Fruit fly (Drosophila melanogaster) whole organism, embryonic: ENCODE results near the gene CG9044.

Experiments used
- B-H2 ChIP-seq: fragments of 200-800 bp; sonication (Bioruptor generic); optimal IDR thresholded peaks from 2 replicates; lab custom pipeline; 2018; ENCODE audit warnings: missing biosample characterization, mild to moderate bottlenecking, missing genetic modification characterization
- Bgb ChIP-seq: fragments of 200-800 bp; sonication (Bioruptor generic); IDR thresholded peaks from 2 replicates; pipeline ENCODE4 v1.3.6; 2022; ENCODE audit warnings: missing biosample characterization, missing genetic modification characterization; ENCODE audit not compliant: partially characterized antibody
- CG10366 ChIP-seq: fragments of 200-800 bp; sonication (Bioruptor generic); IDR thresholded peaks from 2 replicates; pipeline ENCODE4 v1.3.6; 2022; ENCODE audit warnings: missing biosample characterization, missing genetic modification characterization
- CG10431 ChIP-seq: fragments of 200-800 bp; sonication (Bioruptor generic); optimal IDR thresholded peaks from 3 replicates; lab custom pipeline; 2018; ENCODE audit warnings: missing biosample characterization, mild to moderate bottlenecking, missing genetic modification characterization
- CG11695 ChIP-seq: fragments of 200-800 bp; sonication (Bioruptor generic); IDR thresholded peaks from 3 replicates; pipeline ENCODE4 v1.3.6; 2022; ENCODE audit warnings: missing biosample characterization, missing genetic modification characterization
- CG12659 ChIP-seq: fragments of 200-800 bp; sonication (Bioruptor generic); optimal IDR thresholded peaks from 3 replicates; lab custom pipeline; 2017; ENCODE audit warnings: mild to moderate bottlenecking, missing biosample characterization, missing genetic modification reagents, missing genetic modification characterization
- CG13624 ChIP-seq: fragments of 200-800 bp; sonication (Bioruptor generic); optimal IDR thresholded peaks from 2 replicates; lab custom pipeline; 2016; ENCODE audit warnings: missing biosample characterization, missing genetic modification characterization
- CG14860 ChIP-seq: fragments of 200-800 bp; sonication (Bioruptor generic); IDR thresholded peaks from 3 replicates; pipeline ENCODE4 v1.3.6; 2022; ENCODE audit warnings: missing biosample characterization, missing genetic modification characterization; ENCODE audit not compliant: partially characterized antibody
- CG16779 ChIP-seq: fragments of 200-800 bp; sonication (Bioruptor generic); IDR thresholded peaks from 2 replicates; pipeline ENCODE4 v1.3.6; 2022; ENCODE audit warnings: missing biosample characterization, missing genetic modification characterization
- CG17802 ChIP-seq: fragments of 200-800 bp; sonication (Bioruptor generic); optimal IDR thresholded peaks from 2 replicates; lab custom pipeline; 2018; ENCODE audit warnings: missing biosample characterization, mild to moderate bottlenecking, missing genetic modification characterization, moderate library complexity
- CG2116 ChIP-seq: fragments of 200-800 bp; sonication (Bioruptor generic); optimal IDR thresholded peaks from 3 replicates; lab custom pipeline; 2018; ENCODE audit warnings: missing biosample characterization, mild to moderate bottlenecking, missing genetic modification characterization
- CG2678 ChIP-seq: fragments of 200-800 bp; sonication (Bioruptor generic); optimal IDR thresholded peaks from 3 replicates; lab custom pipeline; 2019; ENCODE audit warnings: missing biosample characterization, mild to moderate bottlenecking, missing genetic modification characterization, moderate library complexity
- CG2889 ChIP-seq: fragments of 200-800 bp; sonication (Bioruptor generic); IDR thresholded peaks from 3 replicates; pipeline ENCODE4 v1.3.6; 2022; ENCODE audit warnings: missing biosample characterization, missing genetic modification characterization
- CG33557 ChIP-seq: fragments of 200-800 bp; sonication (Bioruptor generic); optimal IDR thresholded peaks from 2 replicates; lab custom pipeline; 2019; ENCODE audit warnings: missing biosample characterization, mild to moderate bottlenecking, missing genetic modification characterization, moderate library complexity
- CG3407 ChIP-seq: fragments of 200-800 bp; sonication (Bioruptor generic); optimal IDR thresholded peaks from 2 replicates; lab custom pipeline; 2018; ENCODE audit warnings: missing biosample characterization, mild to moderate bottlenecking, missing genetic modification characterization
- CG34422 ChIP-seq: fragments of 200-800 bp; sonication (Bioruptor generic); IDR thresholded peaks from 3 replicates; pipeline ENCODE4 v1.3.6; 2022; ENCODE audit warnings: missing biosample characterization, missing genetic modification characterization
- CG42726 ChIP-seq: fragments of 200-800 bp; sonication (Bioruptor generic); IDR thresholded peaks from 2 replicates; pipeline ENCODE4 v1.3.6; 2022; ENCODE audit warnings: missing biosample characterization, missing genetic modification characterization; ENCODE audit not compliant: partially characterized antibody
- CG43689 ChIP-seq: fragments of 200-800 bp; sonication (Bioruptor generic); IDR thresholded peaks from 2 replicates; pipeline ENCODE4 v1.3.6; 2022; ENCODE audit warnings: missing biosample characterization, missing genetic modification characterization
- CG4404 ChIP-seq: fragments of 200-800 bp; sonication (Bioruptor generic); IDR thresholded peaks from 2 replicates; pipeline ENCODE4 v1.3.6; 2022; ENCODE audit warnings: missing biosample characterization, missing genetic modification characterization
- CG4617 ChIP-seq: fragments of 200-800 bp; sonication (Bioruptor generic); optimal IDR thresholded peaks from 3 replicates; lab custom pipeline; 2016; ENCODE audit warnings: missing biosample characterization, missing genetic modification characterization, borderline replicate concordance
- CG6689 ChIP-seq: fragments of 200-800 bp; sonication (Bioruptor generic); IDR thresholded peaks from 2 replicates; pipeline ENCODE4 v1.3.6; 2022; ENCODE audit warnings: missing biosample characterization, missing genetic modification characterization
- CG7357 ChIP-seq: fragments of 200-800 bp; sonication (Bioruptor generic); IDR thresholded peaks from 3 replicates; pipeline ENCODE4 v1.3.6; 2022; ENCODE audit warnings: missing biosample characterization, missing genetic modification characterization
- CG7372 ChIP-seq: fragments of 200-800 bp; sonication (Bioruptor generic); IDR thresholded peaks from 2 replicates; pipeline ENCODE4 v1.3.6; 2022; ENCODE audit warnings: missing biosample characterization, missing genetic modification characterization
- CG8089 ChIP-seq: fragments of 200-800 bp; sonication (Bioruptor generic); optimal IDR thresholded peaks from 3 replicates; lab custom pipeline; 2016; ENCODE audit warnings: missing biosample characterization, missing genetic modification characterization
- CG9727 ChIP-seq: fragments of 200-800 bp; sonication (Bioruptor generic); optimal IDR thresholded peaks from 3 replicates; lab custom pipeline; 2017; ENCODE audit warnings: missing biosample characterization, mild to moderate bottlenecking, missing genetic modification characterization
- D ChIP-seq, 2 experiments: fragments of 200-800 bp in 1 of 2; fragments of >200 bp in 1 of 2; sonication (Bioruptor generic) in 1 of 2; optimal IDR thresholded peaks; 2 replicates in 1 of 2; 3 replicates in 1 of 2; lab custom pipeline; 2017; ENCODE audit warnings: mild to moderate bottlenecking in 1 of 2, missing biosample characterization in 1 of 2, missing genetic modification characterization in 1 of 2, missing genetic modification reagents in 1 of 2
- D19A ChIP-seq: fragments of 200-800 bp; optimal IDR thresholded peaks from 3 replicates; lab custom pipeline; 2019; ENCODE audit warnings: missing biosample characterization, mild to moderate bottlenecking, missing genetic modification characterization, moderate library complexity
- HHEX ChIP-seq: fragments of 200-800 bp; sonication (Bioruptor generic); optimal IDR thresholded peaks from 3 replicates; lab custom pipeline; 2017; ENCODE audit warnings: missing biosample characterization, mild to moderate bottlenecking, missing genetic modification characterization, missing genetic modification reagents
- MTF-1 ChIP-seq: fragments of 200-800 bp; sonication (Bioruptor generic); optimal IDR thresholded peaks from 2 replicates; lab custom pipeline; 2018; ENCODE audit warnings: missing biosample characterization, mild to moderate bottlenecking, missing genetic modification characterization, borderline replicate concordance
- Ptx1 ChIP-seq: fragments of 200-800 bp; sonication (Bioruptor generic); IDR thresholded peaks from 2 replicates; pipeline ENCODE4 v1.3.6; 2022; ENCODE audit warnings: missing biosample characterization, missing genetic modification characterization
- Rx ChIP-seq: fragments of 200-800 bp; sonication (Bioruptor generic); IDR thresholded peaks from 2 replicates; pipeline ENCODE4 v1.3.6; 2022; ENCODE audit warnings: missing biosample characterization, missing genetic modification characterization
- Spps ChIP-seq: fragments of 200-800 bp; sonication (Bioruptor generic); optimal IDR thresholded peaks from 2 replicates; lab custom pipeline; 2018; ENCODE audit warnings: missing biosample characterization, mild to moderate bottlenecking, missing genetic modification characterization
- ac ChIP-seq: fragments of 200-800 bp; sonication (Bioruptor generic); optimal IDR thresholded peaks from 3 replicates; lab custom pipeline; 2017; ENCODE audit warnings: missing biosample characterization, mild to moderate bottlenecking, missing genetic modification characterization
- ap ChIP-seq: fragments of 200-800 bp; sonication (Bioruptor generic); IDR thresholded peaks from 2 replicates; pipeline ENCODE4 v1.3.6; 2022; ENCODE audit warnings: missing biosample characterization, missing genetic modification characterization
- bab2 ChIP-seq: fragments of 200-800 bp; sonication (Bioruptor generic); optimal IDR thresholded peaks from 2 replicates; lab custom pipeline; 2016; ENCODE audit warnings: missing biosample characterization, missing genetic modification characterization
- crp ChIP-seq, 2 experiments: fragments of 200-800 bp; sonication (Bioruptor generic); optimal IDR thresholded peaks; 2 replicates in 1 of 2; 3 replicates in 1 of 2; lab custom pipeline; 2017; ENCODE audit warnings: missing biosample characterization in 2 of 2, missing genetic modification characterization in 2 of 2, mild to moderate bottlenecking in 1 of 2, moderate library complexity in 1 of 2
- dm ChIP-seq: fragments of 200-800 bp; sonication (Bioruptor generic); optimal IDR thresholded peaks from 3 replicates; lab custom pipeline; 2016; ENCODE audit warnings: missing biosample characterization, missing genetic modification characterization
- eyg ChIP-seq: fragments of 200-800 bp; sonication (Bioruptor generic); optimal IDR thresholded peaks from 3 replicates; lab custom pipeline; 2016; ENCODE audit warnings: missing biosample characterization, missing genetic modification characterization
- fu2 ChIP-seq: fragments of 200-800 bp; sonication (Bioruptor generic); optimal IDR thresholded peaks from 2 replicates; lab custom pipeline; 2016; ENCODE audit warnings: missing biosample characterization, missing genetic modification characterization
- inv ChIP-seq: fragments of 200-800 bp; sonication (Bioruptor generic); IDR thresholded peaks from 2 replicates; pipeline ENCODE4 v1.3.6; 2022; ENCODE audit warnings: missing biosample characterization, missing genetic modification characterization; ENCODE audit not compliant: partially characterized antibody
- kay ChIP-seq: fragments of 200-800 bp; sonication (Bioruptor generic); optimal IDR thresholded peaks from 2 replicates; lab custom pipeline; 2016; ENCODE audit warnings: missing biosample characterization, missing genetic modification characterization
- mld ChIP-seq: fragments of 200-800 bp; sonication (Bioruptor generic); IDR thresholded peaks from 3 replicates; pipeline ENCODE4 v1.3.6; 2022; ENCODE audit warnings: missing biosample characterization, missing genetic modification characterization; ENCODE audit not compliant: partially characterized antibody
- otp ChIP-seq: fragments of 200-800 bp; sonication (Bioruptor generic); IDR thresholded peaks from 3 replicates; pipeline ENCODE4, ENCODE4 v1.3.6; 2022; ENCODE audit warnings: missing biosample characterization, missing genetic modification characterization
- pb ChIP-seq: fragments of 200-800 bp; sonication (Bioruptor generic); optimal IDR thresholded peaks from 3 replicates; lab custom pipeline; 2016; ENCODE audit warnings: missing biosample characterization, missing genetic modification characterization
- salm ChIP-seq: fragments of 200-800 bp; sonication (Bioruptor generic); optimal IDR thresholded peaks from 2 replicates; lab custom pipeline; 2018; ENCODE audit warnings: missing biosample characterization, mild to moderate bottlenecking, missing genetic modification characterization
- slp2 ChIP-seq: fragments of 200-800 bp; sonication (Bioruptor generic); optimal IDR thresholded peaks from 2 replicates; lab custom pipeline; 2016; ENCODE audit warnings: missing biosample characterization, missing genetic modification characterization
- so ChIP-seq: fragments of 200-800 bp; sonication (Bioruptor generic); IDR thresholded peaks from 3 replicates; pipeline ENCODE4 v1.3.6; 2022; ENCODE audit warnings: missing biosample characterization, missing genetic modification characterization
- twi ChIP-seq: fragments of 200-800 bp; optimal IDR thresholded peaks from 2 replicates; lab custom pipeline; 2019; ENCODE audit warnings: missing biosample characterization, mild to moderate bottlenecking, missing genetic modification characterization, moderate library complexity
- tx ChIP-seq: fragments of 200-800 bp; sonication (Bioruptor generic); optimal IDR thresholded peaks from 2 replicates; lab custom pipeline; 2016; ENCODE audit warnings: missing biosample characterization, missing genetic modification characterization
- vfl ChIP-seq: fragments of 200-800 bp; sonication (Bioruptor generic); optimal IDR thresholded peaks from 2 replicates; lab custom pipeline; 2016; ENCODE audit warnings: missing biosample characterization, missing genetic modification characterization

CG9044 gene

DNA sequence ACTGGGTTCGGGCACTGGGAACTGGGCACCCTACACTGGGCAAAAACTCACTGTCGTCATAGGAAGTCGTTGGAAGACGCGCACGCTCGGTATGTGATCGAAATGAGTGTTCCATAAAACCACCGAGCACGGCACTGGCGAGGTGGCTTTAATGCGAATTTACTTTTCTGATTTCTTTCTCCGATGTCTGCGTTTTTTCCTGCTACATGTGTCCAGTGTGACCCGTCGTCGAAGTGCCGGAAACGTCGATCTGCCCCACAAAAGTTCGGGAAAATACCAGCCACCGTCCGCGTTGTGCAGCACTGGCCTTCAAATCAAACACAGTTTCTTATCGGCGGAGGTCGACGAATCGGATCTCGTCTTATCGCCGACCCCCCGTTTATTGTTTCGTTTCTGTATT is 50.0 kb downstream of the CG9044 start, which contains the start of gene Kdm5 (continued):
- TF ChIP-seq CG7372 (GFP tag; lab: Robert Waterston, UW) (no peak), slp2 (GFP tag; lab: Kevin White, UChicago) (no peak), Spps (tag; lab: Kevin White, UChicago) (no peak), CG4404 (GFP tag; lab: Robert Waterston, UW) (peak; percentile 38; the same call in 1 of the 2 replicates), pb (GFP tag; lab: Kevin White, UChicago) (peak; percentile 46), crp (GFP tag; optimal IDR thresholded peaks at IDR 0.05; lab: Kevin White, UChicago) (peak in 1 of 2 experiments; percentile 12), CG7357 (GFP tag; lab: Robert Waterston, UW) (no peak), eyg (GFP tag; lab: Kevin White, UChicago) (no peak), otp (GFP tag; lab: Robert Waterston, UW) (no peak), CG10366 (GFP tag; lab: Robert Waterston, UW) (peak; percentile 24; the same call in 1 of the 2 replicates), CG14860 (GFP tag; lab: Robert Waterston, UW) (no peak), Ptx1 (GFP tag; lab: Robert Waterston, UW) (no peak), CG2678 (tag; lab: Kevin White, UChicago) (no peak), bab2 (GFP tag; lab: Kevin White, UChicago) (no peak), CG8089 (GFP tag; lab: Kevin White, UChicago) (peak; percentile 2), CG16779 (GFP tag; lab: Robert Waterston, UW) (no peak), CG13624 (GFP tag; lab: Kevin White, UChicago) (peak; percentile 54), CG3407 (GFP tag; lab: Kevin White, UChicago) (no peak), Bgb (peak; percentile 32; the same call in 1 of the 2 replicates), CG17802 (tag; lab: Kevin White, UChicago) (peak; percentile 44), salm (no peak), vfl (GFP tag; lab: Kevin White, UChicago) (no peak), CG12659 (peak; percentile 76), CG42726 (GFP tag; lab: Robert Waterston, UW) (no peak), so (GFP tag; lab: Robert Waterston, UW) (no peak), CG10431 (GFP tag; lab: Kevin White, UChicago) (peak; percentile 58), dm (GFP tag; lab: Kevin White, UChicago) (peak; percentile 44), CG2889 (GFP tag; lab: Robert Waterston, UW) (no peak), CG11695 (GFP tag; lab: Robert Waterston, UW) (no peak), twi (tag; lab: Kevin White, UChicago) (peak; percentile 15), CG2116 (peak; percentile 26), fu2 (peak; percentile 35), D (optimal IDR thresholded peaks at IDR 0.05; lab: Kevin White, UChicago) (peak; percentile 24), D (GFP tag; optimal IDR thresholded peaks at IDR 0.05; lab: Kevin White, UChicago) (no peak), CG6689 (GFP tag; lab: Robert Waterston, UW) (0 out of 2 replicates have a peak, but pooled peaks have one; percentile 14), inv (GFP tag; lab: Robert Waterston, UW) (0 out of 2 replicates have a peak, but pooled peaks have one; percentile 20), ap (GFP tag; lab: Robert Waterston, UW) (no peak), HHEX (GFP tag; lab: Kevin White, UChicago) (no peak), B-H2 (GFP tag; lab: Kevin White, UChicago) (peak; percentile 41), CG4617 (GFP tag; lab: Kevin White, UChicago) (peak; percentile 87), kay (no peak), CG9727 (peak; percentile 30), CG33557 (GFP tag; lab: Kevin White, UChicago) (no peak), mld (GFP tag; lab: Robert Waterston, UW) (no peak), CG43689 (GFP tag; lab: Robert Waterston, UW) (no peak), CG34422 (GFP tag; lab: Robert Waterston, UW) (peak; percentile 65; the same call in 2 of the 3 replicates), ac (GFP tag; lab: Kevin White, UChicago) (no peak), tx (peak; percentile 11), D19A (no peak), Rx (GFP tag; lab: Robert Waterston, UW) (no peak), MTF-1 (GFP tag; lab: Kevin White, UChicago) (peak; percentile 30)
